Worm (Caenorhabditis elegans) whole organism, dauer: ENCODE measurements around the gene srh-63.

Experiments used
- unc-62 ChIP-seq: sonication (generic microtip); optimal IDR thresholded peaks from 2 replicates; lab custom pipeline; 2017; ENCODE audit warnings: missing biosample characterization, missing genetic modification reagents, missing genetic modification characterization

The srh-63 gene

DNA sequence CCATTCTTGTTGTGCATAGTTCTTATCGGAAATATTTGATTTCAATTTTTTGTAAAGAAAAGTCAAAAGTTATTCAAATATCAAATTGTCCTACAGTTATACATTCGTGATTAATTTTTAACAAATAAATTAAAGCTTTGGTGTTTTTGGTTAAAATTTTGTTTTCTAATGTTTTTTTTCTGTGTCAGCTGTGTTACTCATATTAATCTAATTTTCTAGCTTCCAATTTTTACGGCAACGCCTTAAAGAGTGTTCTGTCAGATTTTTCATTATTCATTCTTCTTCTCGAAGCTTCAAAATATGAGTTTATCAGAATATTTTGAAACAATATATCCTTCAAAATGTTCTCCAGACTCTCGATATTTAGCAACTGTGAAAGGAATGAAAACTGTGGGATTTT lies at the start of gene srh-63:
Gene srh-63 (plus strand): TSS at position 301 of the 400 bp plus-strand sequence.
- TF ChIP-seq unc-62 (GFP tag; lab: Kevin White, UChicago), result no peak

DNA sequence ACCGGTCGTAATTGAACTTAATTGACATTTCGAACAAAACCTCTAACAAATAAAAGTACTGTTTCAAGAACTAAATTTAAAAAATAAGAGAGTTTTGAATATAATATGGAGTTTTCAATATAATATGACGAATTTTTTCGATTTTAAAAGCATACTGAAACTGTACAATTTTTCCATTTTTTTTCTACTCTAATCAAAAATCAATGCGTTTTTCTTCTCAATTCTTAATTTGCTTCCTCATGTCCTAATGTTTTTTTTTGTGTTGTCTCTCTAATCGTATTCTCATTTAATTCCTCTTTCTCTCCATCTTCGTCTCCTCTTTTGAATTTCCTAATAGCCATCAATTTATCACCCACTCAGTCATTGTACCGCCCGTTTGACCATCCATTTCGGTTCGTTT lies 41.7 kb upstream of the srh-63 start, which contains the start of gene Y57G11A.4:
Gene Y57G11A.4 (plus strand): TSS at position 301 of the 400 bp plus-strand sequence.
- no peak for TF ChIP-seq unc-62 (GFP tag; lab: Kevin White, UChicago)

DNA sequence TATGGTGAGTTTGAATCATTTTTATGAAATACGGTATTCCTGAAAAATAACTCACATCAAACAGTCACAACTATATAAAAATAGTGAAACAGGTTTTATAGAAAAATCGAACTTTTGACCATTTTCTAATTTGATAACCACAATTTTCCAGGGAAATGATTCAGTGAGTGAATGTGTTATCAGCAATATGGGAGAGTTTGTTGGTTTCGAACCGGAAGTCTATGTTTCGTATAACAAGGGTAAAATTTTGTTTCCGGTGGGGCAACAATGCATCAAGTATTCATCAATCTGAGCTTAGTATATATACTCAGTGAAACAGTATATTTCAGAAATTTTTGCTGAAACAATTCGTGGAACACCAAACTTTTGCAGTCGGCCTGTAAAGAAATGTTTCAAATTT lies 40.2 kb upstream of the srh-63 start:
- TF ChIP-seq unc-62 (GFP tag; lab: Kevin White, UChicago), result no peak

DNA sequence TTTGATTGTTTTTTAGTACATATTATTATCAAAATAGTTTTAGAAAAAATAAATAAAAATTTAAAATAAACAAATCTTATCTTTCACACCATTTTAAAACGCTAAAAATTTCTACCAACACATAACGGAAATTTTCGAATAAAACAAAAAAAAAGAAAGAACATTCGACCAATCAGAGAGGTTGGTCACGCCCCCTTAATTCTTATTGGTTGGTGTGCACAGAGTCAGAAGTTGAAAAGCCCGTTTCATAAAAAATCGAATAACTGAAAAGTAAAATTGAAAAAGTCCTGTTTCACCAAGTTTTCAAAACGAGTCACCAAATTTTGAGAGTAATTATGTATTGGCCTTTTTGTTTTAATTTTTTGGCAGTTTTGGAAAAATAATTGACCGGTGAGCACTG lies 32.5 kb upstream of the srh-63 start:
- TF ChIP-seq unc-62 (GFP tag; lab: Kevin White, UChicago), result no peak

DNA sequence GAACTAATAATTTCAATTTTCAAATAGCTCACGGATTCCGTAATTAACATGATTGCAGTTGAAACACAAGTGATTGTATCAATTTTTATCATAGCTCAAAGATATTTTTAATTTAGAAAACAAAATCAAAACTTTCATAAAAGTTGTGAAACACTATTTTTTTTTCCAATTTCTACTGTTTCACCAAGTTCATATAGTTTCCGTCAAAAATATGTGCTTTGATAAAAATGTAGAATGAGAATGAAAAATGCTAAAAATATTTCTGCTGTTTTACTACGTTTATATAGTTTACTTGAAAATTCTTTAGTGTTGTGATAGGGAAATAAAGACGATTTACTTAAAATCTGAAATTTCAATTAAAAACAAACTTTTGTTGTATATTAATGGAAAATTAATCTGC lies 28.2 kb upstream of the srh-63 start:
- no peak for TF ChIP-seq unc-62 (GFP tag; lab: Kevin White, UChicago)

DNA sequence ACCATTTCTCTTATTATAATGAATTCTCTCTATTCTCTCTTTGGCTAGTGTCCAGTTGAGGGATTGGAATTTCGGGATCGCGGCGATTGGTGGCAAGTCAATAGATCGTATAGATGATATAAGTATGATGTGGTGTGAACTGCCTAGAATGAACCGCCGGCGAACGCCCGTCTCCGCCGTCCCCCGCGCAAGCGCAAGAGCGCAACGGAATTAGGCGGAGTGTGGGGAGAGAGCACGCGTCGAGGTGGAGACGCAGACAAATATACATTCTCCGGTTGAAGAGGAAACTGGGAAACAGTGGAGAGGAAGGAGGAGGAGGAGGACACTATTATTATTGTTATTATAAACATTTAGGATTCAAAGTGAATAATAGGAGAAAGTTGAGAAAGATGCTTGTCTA lies 27.2 kb upstream of the srh-63 start:
- TF ChIP-seq unc-62 (GFP tag; lab: Kevin White, UChicago), result no peak

DNA sequence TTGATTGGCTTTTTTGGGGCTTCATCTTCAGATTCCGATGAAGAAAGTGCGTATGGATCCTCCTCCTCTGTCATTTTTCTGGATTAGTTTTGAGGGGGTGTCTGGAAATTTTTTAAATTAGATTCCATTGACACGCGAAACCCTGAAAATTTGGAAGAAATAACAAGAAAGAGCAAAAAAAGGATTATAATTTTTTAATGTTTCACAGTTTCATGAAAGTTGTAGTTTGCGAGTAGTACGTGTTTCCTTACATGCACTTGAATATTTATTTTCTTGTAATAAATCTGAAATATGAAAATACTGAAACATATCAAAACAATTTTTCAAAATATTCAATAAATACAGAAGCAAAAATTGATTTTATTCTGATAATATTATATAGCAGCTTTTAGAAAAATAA lies 18.6 kb upstream of the srh-63 start, which contains the start of gene tag-273:
Gene tag-273 (minus strand): TSS at position 101 of the 400 bp plus-strand sequence.
- TF ChIP-seq unc-62 (GFP tag; lab: Kevin White, UChicago), result no peak

DNA sequence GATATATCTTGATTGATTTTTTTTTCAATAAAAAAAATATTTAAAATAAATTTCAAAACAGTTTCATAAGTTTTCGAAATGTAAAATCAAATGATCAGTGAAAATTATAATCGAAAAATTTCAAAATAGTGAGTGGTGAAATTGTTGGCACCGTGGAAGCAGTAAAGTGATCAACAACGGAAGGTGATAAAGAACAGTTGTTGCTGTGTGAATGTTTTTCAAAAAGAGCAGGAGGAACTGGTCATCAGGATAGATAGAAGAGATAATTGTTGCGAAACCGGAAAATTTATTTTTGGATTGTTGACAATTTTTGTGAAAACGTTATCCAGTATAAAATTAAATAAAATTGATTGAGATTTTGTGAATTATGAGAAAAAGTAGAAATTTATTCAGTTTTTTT lies 17.6 kb upstream of the srh-63 start:
- TF ChIP-seq unc-62 (GFP tag; lab: Kevin White, UChicago), result no peak

DNA sequence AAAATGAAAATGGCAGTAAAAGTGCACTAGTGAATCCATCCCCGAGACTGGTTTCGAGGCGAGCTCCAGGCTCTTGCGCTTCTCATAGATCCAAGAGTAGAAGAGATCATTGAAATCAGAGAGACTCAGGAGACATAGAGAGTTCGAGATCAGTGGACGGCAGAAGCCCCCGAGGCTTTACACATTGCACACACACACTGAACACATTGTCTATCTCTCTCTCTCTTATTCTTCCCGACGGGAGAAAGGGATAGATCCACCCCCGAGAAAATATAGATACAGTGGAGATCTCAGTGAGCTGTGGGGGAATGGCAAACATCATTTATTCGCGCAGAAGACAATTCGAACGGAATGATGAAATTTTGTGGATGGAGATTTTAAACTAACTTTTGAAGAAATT lies 16.7 kb upstream of the srh-63 start:
- TF ChIP-seq unc-62 (GFP tag; lab: Kevin White, UChicago), result no peak

DNA sequence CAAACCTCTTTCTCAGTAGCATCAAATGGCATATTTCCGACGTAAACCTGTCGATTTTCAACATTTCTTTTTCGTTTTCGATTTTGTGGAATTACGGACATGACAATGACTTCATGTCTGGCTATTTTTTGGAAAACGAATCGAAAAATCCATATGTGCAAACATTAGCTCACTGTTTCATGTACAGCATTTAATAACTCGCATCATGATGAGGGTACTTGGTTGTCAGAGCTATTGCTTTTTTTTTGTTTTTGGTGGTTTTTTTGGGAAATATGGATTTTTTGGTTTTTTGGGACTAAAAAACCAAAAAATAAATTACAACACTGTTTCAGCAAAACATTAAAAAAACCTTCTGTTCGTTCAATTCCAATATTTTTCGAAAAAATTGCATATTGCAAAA lies 11.3 kb upstream of the srh-63 start, which contains the start of gene Y57G11A.5:
Gene Y57G11A.5 (minus strand): TSS at position 101 of the 400 bp plus-strand sequence.
- no peak for TF ChIP-seq unc-62 (GFP tag; lab: Kevin White, UChicago)

DNA sequence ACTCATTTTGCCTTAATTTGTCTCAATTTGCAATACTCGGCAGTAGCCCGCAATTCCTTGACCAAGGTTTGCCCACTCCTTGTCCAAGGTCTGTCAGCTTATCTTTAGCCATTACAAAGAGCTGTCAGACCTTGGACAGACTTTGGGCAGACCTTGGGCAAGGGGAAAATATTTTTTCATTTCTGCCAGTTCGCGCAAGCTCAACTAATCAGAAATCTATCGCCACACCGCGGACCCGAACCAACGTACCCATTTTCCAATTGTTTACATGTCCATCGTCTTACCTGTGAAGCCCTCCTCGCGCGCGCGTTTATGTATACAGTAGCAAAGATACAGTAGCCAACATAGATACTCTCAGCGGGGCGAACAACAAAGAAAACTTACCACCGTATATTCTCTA lies 8.5 kb upstream of the srh-63 start:
- TF ChIP-seq unc-62 (GFP tag; lab: Kevin White, UChicago), result no peak

DNA sequence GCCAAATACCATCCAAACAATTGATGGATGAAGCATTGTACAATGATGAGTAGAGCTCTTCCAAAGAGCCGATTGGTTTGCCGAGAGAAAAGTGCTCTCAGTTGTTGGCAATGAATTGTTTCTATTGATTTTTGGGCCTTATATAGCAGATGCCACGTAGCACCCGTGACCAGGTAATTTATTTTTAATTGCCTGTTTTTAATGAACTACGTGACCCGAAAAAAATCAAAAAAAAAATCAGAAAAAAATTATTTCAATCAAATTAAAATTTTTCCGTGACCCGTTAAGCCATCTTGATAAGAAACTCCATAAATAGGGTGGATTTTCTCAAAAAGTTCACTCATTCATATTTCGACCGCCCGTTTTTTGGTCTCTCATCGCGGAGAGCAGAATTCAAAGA lies 4.2 kb upstream of the srh-63 start, which contains the start of the genes Y57G11A.2 and T27E7.1:
Gene Y57G11A.2 (minus strand): TSS at position 101 of the 400 bp plus-strand sequence.
Gene T27E7.1 (plus strand): TSS at position 337 of the 400 bp plus-strand sequence.
- TF ChIP-seq unc-62 (GFP tag; lab: Kevin White, UChicago), result no peak

DNA sequence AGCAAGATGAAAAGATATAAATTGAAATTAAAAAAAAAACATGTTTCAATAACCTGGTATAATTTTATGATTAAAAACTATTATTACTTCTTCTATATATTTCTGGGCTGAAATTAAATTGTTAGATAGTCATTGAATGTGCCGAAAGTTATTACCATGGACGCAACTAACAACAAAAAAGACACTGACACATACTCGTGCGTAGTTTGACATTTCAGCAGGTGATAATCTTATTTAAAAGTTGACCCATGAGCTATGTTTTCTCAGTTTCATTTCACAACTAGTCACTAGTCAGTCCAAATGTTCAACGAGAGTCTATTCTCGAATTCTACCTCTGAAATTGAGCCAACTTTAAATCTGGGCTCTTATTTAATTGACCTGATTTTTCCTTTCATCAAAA lies 5.0 kb downstream of the srh-63 start, which contains the start of gene T27E7.3:
Gene T27E7.3 (plus strand): TSS at position 301 of the 400 bp plus-strand sequence.
- no peak for TF ChIP-seq unc-62 (GFP tag; lab: Kevin White, UChicago)

DNA sequence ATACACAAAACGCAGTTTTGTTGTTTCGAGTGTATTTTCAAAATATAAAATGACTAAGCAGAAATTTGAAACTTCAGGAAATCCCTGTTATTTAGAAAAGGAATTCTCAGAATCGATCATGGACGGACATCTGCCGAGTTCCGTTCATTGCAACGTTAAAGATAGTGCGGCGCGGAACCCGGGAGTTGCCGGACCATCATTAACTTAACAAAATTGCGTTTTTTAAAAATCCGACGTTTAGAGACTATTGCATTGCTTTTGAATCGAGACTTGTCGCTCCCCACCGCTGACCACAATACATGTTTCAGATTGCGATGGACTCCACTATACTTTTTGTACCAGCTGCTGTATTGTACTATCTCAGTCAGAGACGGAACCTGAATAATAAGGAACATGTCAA lies 6.4 kb downstream of the srh-63 start:
- TF ChIP-seq unc-62 (GFP tag; lab: Kevin White, UChicago), result no peak

DNA sequence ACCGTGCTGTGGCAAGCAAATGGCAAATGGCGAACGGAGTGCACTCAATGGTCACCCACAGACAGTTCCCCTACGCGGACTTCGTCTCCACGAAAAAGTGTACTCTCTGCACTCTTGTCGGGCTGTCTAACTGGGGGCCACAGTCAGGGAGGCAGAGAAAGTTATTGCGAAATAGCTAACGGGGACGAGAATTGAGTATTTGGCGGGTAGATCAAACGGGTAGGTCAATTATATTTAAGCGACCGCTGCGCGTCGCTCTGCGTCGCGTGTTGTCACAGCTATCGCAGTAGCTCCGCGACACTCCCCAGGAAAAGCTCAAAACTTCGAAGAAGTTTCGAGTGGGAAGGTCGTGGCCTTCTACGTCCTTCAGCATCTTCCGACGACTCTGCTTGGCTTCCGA lies 8.7 kb downstream of the srh-63 start:
- no peak for TF ChIP-seq unc-62 (GFP tag; lab: Kevin White, UChicago)

DNA sequence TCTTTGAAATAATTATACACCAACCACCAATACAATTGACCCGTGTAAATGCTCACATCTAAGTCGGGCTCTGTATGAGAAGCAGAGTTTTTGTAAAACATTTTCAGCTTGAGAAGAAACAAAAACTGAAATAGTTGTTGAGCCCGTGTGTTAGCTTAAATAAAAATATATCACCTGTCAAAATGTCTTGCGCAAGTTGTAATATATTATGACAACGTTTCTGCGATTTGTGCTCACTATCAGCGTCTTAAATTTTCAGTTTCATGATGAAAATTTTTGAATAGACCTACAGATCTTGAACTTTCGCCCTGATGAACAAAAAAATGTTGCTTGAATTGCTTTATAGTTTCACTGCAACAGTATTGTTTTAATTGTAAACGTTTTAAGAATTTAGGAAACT lies 11.3 kb downstream of the srh-63 start, which contains the start of gene T27E7.4:
Gene T27E7.4 (minus strand): TSS at position 101 of the 400 bp plus-strand sequence.
- TF ChIP-seq unc-62 (GFP tag; lab: Kevin White, UChicago), result no peak

DNA sequence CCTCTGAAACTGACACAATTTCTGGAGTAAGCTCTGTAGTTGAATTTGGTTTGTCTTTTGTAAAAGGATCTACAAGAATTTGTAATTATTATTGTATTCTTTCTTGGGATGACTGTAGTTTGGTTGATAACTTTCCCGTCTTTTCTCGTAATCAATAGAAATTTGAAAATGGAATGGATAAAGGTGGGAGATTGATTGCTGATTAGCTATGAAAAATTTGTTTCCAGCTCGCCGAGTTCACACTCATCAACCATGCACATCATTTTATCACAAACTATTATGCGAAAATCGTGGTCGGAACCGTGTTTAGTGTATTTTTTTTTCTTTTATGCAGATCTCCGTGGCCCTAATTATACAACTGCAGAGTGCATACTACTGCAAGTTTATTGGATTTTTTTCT lies 13.2 kb downstream of the srh-63 start, which contains the start of gene T27E7.5:
Gene T27E7.5 (plus strand): TSS at position 253 of the 400 bp plus-strand sequence.
- no peak for TF ChIP-seq unc-62 (GFP tag; lab: Kevin White, UChicago)
